Worm (Caenorhabditis elegans): ENCODE results near the gene C54F6.17.

C54F6.17 gene

ce11 chrV:7562947-7563346 is 35.7 kb downstream of the C54F6.17 start, which contains the start of gene F19F10.1:
TSS of gene F19F10.1 (plus strand) at chrV:7563247.
- TF ChIP-seq ztf-11 (tag; optimal IDR thresholded peaks at IDR 0.05) (no peak), snpc-4 (tag; optimal IDR thresholded peaks at IDR 0.05) (no peak), pha-4 (tag; optimal IDR thresholded peaks at IDR 0.05) (no peak), ZK546.5 (tag; optimal IDR thresholded peaks at IDR 0.05) (no peak), fkh-10 (GFP tag; optimal IDR thresholded peaks at IDR 0.05) (no peak), ceh-28 (tag; optimal IDR thresholded peaks at IDR 0.05) (no peak), nhr-43 (tag; optimal IDR thresholded peaks at IDR 0.05; ENCODE audit: poor library complexity, severe bottlenecking) (no peak), aly-2 (tag; optimal IDR thresholded peaks at IDR 0.05) (no peak), fkh-2 (tag; optimal IDR thresholded peaks at IDR 0.05) (no peak), nhr-77 (tag; optimal IDR thresholded peaks at IDR 0.05) (no peak), ceh-16 (tag; optimal IDR thresholded peaks at IDR 0.05) (no peak), mdl-1 (tag; optimal IDR thresholded peaks at IDR 0.05) (no peak), nhr-76 (tag; optimal IDR thresholded peaks at IDR 0.05) (no peak)

- TF ChIP-seq R02D3.7 (tag; optimal IDR thresholded peaks at IDR 0.05) (no peak), nhr-25 (tag; optimal IDR thresholded peaks at IDR 0.05) (no peak), eor-1 (tag; optimal IDR thresholded peaks at IDR 0.05) (no peak), snpc-4 (tag; optimal IDR thresholded peaks at IDR 0.05) (no peak), unc-39 (tag; optimal IDR thresholded peaks at IDR 0.05) (no peak), nhr-28 (tag; optimal IDR thresholded peaks at IDR 0.05) (no peak), egl-27 (tag; optimal IDR thresholded peaks at IDR 0.05) (no peak), fkh-2 (tag; optimal IDR thresholded peaks at IDR 0.05) (no peak), egl-5 (tag; optimal IDR thresholded peaks at IDR 0.05) (no peak), elt-3 (tag; optimal IDR thresholded peaks at IDR 0.05) (no peak), ztf-4 (tag; optimal IDR thresholded peaks at IDR 0.05) (no peak), ama-1 (optimal IDR thresholded peaks at IDR 0.05) (no peak), pha-4 (tag; optimal IDR thresholded peaks at IDR 0.05) (no peak), zag-1 (tag; optimal IDR thresholded peaks at IDR 0.05) (no peak), ceh-9 (tag; optimal IDR thresholded peaks at IDR 0.05) (no peak), tbx-2 (tag; optimal IDR thresholded peaks at IDR 0.05) (no peak), ceh-16 (tag; optimal IDR thresholded peaks at IDR 0.05) (no peak), mml-1 (tag; optimal IDR thresholded peaks at IDR 0.05) (no peak), aly-2 (tag; optimal IDR thresholded peaks at IDR 0.05) (no peak)
Measured at ce11 chrV:7570290-7570689, 43.0 kb downstream of the C54F6.17 start, which contains the start of gene clec-212. TSS of gene clec-212 (minus strand) at chrV:7570390.

DNA sequence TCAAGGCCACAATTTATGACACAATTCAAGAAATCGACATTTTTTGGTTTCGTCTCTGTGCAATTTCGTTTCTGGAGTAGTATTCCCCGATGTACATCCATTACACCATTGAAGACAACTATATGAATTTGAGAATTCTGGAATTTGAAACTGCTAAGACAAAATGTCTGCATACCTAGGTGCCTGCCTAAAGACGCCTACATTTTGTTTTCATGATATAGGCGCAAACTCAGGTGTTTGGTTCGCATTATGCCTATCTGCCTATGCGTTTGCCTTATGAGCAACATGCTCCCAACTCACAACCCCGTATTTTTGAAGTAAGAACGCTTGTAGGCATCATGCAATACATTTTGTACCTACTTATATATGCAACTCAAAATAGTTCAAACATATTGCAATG is 43.7 kb downstream of the C54F6.17 start, which contains the start of gene F19F10.14:
Gene F19F10.14 (minus strand): TSS at position 101 of the 400 bp plus-strand sequence.
- TF ChIP-seq pha-4 (tag; optimal IDR thresholded peaks at IDR 0.05), result no peak
- no peak for TF ChIP-seq elt-1 (tag; optimal IDR thresholded peaks at IDR 0.05)
- no peak for TF ChIP-seq hmg-11 (tag; optimal IDR thresholded peaks at IDR 0.05)
- TF ChIP-seq ZK546.5 (tag; optimal IDR thresholded peaks at IDR 0.05), result no peak
- no peak for TF ChIP-seq elt-3 (tag; optimal IDR thresholded peaks at IDR 0.05)
- no peak for TF ChIP-seq nhr-67 (tag; optimal IDR thresholded peaks at IDR 0.05)
- no peak for TF ChIP-seq ama-1 (optimal IDR thresholded peaks at IDR 0.05)
- no peak for TF ChIP-seq aly-2 (tag; optimal IDR thresholded peaks at IDR 0.05)
- TF ChIP-seq ceh-16 (tag; optimal IDR thresholded peaks at IDR 0.05), result no peak
- TF ChIP-seq daf-12 (tag; optimal IDR thresholded peaks at IDR 0.05), result no peak
- no peak for TF ChIP-seq R02D3.7 (tag; optimal IDR thresholded peaks at IDR 0.05)
- no peak for TF ChIP-seq nhr-11 (tag; optimal IDR thresholded peaks at IDR 0.05)
- no peak for TF ChIP-seq unc-39 (tag; optimal IDR thresholded peaks at IDR 0.05)
- no peak for TF ChIP-seq unc-62 (GFP tag; optimal IDR thresholded peaks at IDR 0.05)
- TF ChIP-seq skn-1 (tag; optimal IDR thresholded peaks at IDR 0.05), result no peak
- no peak for TF ChIP-seq nhr-76 (tag; optimal IDR thresholded peaks at IDR 0.05)
- TF ChIP-seq fkh-10 (GFP tag; optimal IDR thresholded peaks at IDR 0.05), result no peak
- TF ChIP-seq pqm-1 (tag; optimal IDR thresholded peaks at IDR 0.05), result no peak
- no peak for TF ChIP-seq nfya-1 (tag; optimal IDR thresholded peaks at IDR 0.05; ENCODE audit: insufficient read depth)

DNA sequence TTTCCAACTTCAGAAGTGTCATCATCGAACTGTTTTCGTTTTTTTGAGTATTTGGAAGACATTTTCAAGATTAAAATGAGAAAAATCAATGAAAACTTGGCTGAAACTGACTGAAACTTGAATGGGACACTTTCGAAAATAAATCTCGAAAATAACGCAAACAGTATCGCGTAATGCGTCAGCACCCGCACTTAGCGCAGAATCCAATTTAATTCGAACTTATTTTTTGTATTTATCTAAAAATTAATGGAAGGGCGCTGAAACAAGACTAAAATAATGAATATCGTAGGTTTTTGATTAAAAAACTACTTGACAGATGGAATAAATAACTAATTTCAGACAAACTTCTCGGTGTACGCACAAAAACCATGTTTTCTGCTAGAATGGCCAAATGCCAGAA is 48.3 kb downstream of the C54F6.17 start, which contains the start of the genes snu-66 and ints-9:
Gene snu-66 (minus strand): TSS at position 108 of the 400 bp plus-strand sequence.
Gene ints-9 (plus strand): TSS at position 240 of the 400 bp plus-strand sequence.
- TF ChIP-seq ceh-9 (tag; optimal IDR thresholded peaks at IDR 0.05) (no peak), R02D3.7 (tag; optimal IDR thresholded peaks at IDR 0.05) (peak; percentile 11), mml-1 (tag; optimal IDR thresholded peaks at IDR 0.05) (no peak), ZK546.5 (tag; optimal IDR thresholded peaks at IDR 0.05) (no peak), nhr-23 (tag; optimal IDR thresholded peaks at IDR 0.05) (peak; percentile 76), nhr-11 (tag; optimal IDR thresholded peaks at IDR 0.05) (no peak), tbx-2 (tag; optimal IDR thresholded peaks at IDR 0.05) (peak; percentile 7), elt-1 (tag; optimal IDR thresholded peaks at IDR 0.05) (no peak), lin-39 (tag; optimal IDR thresholded peaks at IDR 0.05) (no peak), fkh-10 (GFP tag; optimal IDR thresholded peaks at IDR 0.05) (no peak), nhr-25 (tag; optimal IDR thresholded peaks at IDR 0.05) (peak; percentile 38), ztf-4 (tag; optimal IDR thresholded peaks at IDR 0.05) (no peak), nfya-1 (tag; optimal IDR thresholded peaks at IDR 0.05; ENCODE audit: insufficient read depth) (no peak), aly-2 (tag; optimal IDR thresholded peaks at IDR 0.05) (no peak), ama-1 (optimal IDR thresholded peaks at IDR 0.05) (no peak), nhr-12 (tag; optimal IDR thresholded peaks at IDR 0.05) (no peak), ceh-82 (tag; optimal IDR thresholded peaks at IDR 0.05) (no peak), hmg-11 (tag; optimal IDR thresholded peaks at IDR 0.05) (peak; percentile 18), ztf-11 (tag; optimal IDR thresholded peaks at IDR 0.05) (no peak), egl-27 (tag; optimal IDR thresholded peaks at IDR 0.05) (no peak), pqm-1 (tag; optimal IDR thresholded peaks at IDR 0.05) (no peak), ceh-16 (tag; optimal IDR thresholded peaks at IDR 0.05) (no peak), nhr-43 (tag; optimal IDR thresholded peaks at IDR 0.05; ENCODE audit: poor library complexity, severe bottlenecking) (no peak), daf-12 (tag; optimal IDR thresholded peaks at IDR 0.05) (no peak), nhr-77 (tag; optimal IDR thresholded peaks at IDR 0.05) (no peak), snpc-4 (tag; optimal IDR thresholded peaks at IDR 0.05) (peak; percentile 83), jun-1 (tag; optimal IDR thresholded peaks at IDR 0.05) (peak; percentile 14), elt-2 (tag; optimal IDR thresholded peaks at IDR 0.05) (peak; percentile 7), pha-4 (tag; optimal IDR thresholded peaks at IDR 0.05) (peak; percentile 67), zag-1 (tag; optimal IDR thresholded peaks at IDR 0.05) (no peak), sea-2 (GFP tag; optimal IDR thresholded peaks at IDR 0.05) (no peak)

Measured in whole organism, L3 larva.